Fruit fly (Drosophila melanogaster) S2 (cell line): ENCODE data around the gene HisRS.

Experiments
- CG8478 ChIP-seq: fragments of >200 bp; optimal IDR thresholded peaks from 2 replicates; lab custom pipeline; 2018
- CTCF ChIP-seq, 2 experiments: fragments of >200 bp; optimal IDR thresholded peaks; 2 replicates each; lab custom pipeline; 2018

DNA sequence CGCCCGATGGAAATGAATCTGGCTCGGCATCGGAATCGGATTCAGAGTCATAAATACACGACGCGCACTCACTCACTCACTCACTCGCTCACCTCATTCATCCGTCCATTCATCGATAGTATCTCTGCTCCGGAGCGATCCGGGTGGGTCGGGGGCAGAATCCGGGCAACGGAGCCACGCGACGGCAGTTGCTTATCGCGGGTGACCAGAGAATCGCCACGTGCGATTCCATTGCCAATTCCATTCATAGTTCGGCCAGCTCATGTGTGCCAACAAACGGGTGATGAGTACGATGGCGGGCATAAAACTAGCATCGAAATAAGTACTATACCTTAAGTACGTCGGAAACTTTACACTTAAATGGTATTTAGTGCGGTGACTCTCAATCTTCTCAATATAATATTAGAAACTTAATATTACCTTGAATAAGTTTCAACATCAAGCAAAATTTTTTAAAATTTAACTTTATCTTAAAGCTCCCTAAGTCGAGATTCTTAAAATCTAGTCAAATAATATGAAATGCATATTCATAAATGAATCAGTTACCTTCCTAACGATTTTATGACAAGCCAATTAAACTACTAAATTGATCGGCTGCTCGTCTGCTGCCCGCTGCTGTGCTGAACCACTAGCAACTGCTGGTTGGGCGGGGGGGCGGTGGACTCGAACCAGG lies 9.5 kb downstream of the HisRS start:
- TF ChIP-seq CG8478 (lab: Kevin White, UChicago) (no peak), CTCF (optimal IDR thresholded peaks at IDR 0.05; lab: Kevin White, UChicago) (no peak)
